Fruit fly (Drosophila melanogaster) whole organism, pupa: Measurements from ENCODE around the gene mop.

Source experiments
- CG14655 ChIP-seq: fragments of 200-800 bp; sonication (Bioruptor generic); optimal IDR thresholded peaks from 3 replicates; lab custom pipeline; 2017; ENCODE audit warnings: mild to moderate bottlenecking, missing biosample characterization, missing genetic modification reagents, missing genetic modification characterization
- CG15710 ChIP-seq: fragments of 200-800 bp; sonication (Bioruptor generic); optimal IDR thresholded peaks from 2 replicates; lab custom pipeline; 2018; ENCODE audit warnings: missing biosample characterization, mild to moderate bottlenecking, missing genetic modification characterization, moderate library complexity
- CG4496 ChIP-seq: fragments of 200-800 bp; sonication (Bioruptor generic); IDR thresholded peaks from 3 replicates; pipeline ENCODE4 v1.3.6; 2022; ENCODE audit warnings: missing biosample characterization, missing genetic modification characterization
- Ets98B ChIP-seq: fragments of 200-800 bp; sonication (Bioruptor generic); IDR thresholded peaks from 2 replicates; pipeline ENCODE4 v1.3.6; 2022; ENCODE audit warnings: missing biosample characterization, missing genetic modification characterization
- Pif1B ChIP-seq: fragments of 200-800 bp; sonication (Bioruptor generic); optimal IDR thresholded peaks from 3 replicates; lab custom pipeline; 2016; ENCODE audit warnings: missing biosample characterization, missing genetic modification characterization
- Snoo ChIP-seq: fragments of 200-800 bp; sonication (Bioruptor generic); optimal IDR thresholded peaks from 3 replicates; lab custom pipeline; 2017; ENCODE audit warnings: missing biosample characterization, mild to moderate bottlenecking, missing genetic modification characterization, inconsistent platforms
- gl ChIP-seq: fragments of 200-800 bp; sonication (Bioruptor generic); optimal IDR thresholded peaks from 2 replicates; lab custom pipeline; 2018; ENCODE audit warnings: missing biosample characterization, mild to moderate bottlenecking, missing genetic modification characterization
- rn ChIP-seq: fragments of 200-800 bp; sonication (Bioruptor generic); IDR thresholded peaks from 2 replicates; pipeline ENCODE4 v1.3.6; 2022; ENCODE audit warnings: missing biosample characterization, missing genetic modification characterization

dm6 chr3L:14803236-14803635, 27.3 kb upstream of the mop start, which contains the start of gene gnu:
- TF ChIP-seq Ets98B, result no peak
- no peak for TF ChIP-seq CG15710 (tag; lab: Kevin White, UChicago)
- TF ChIP-seq CG4496 (GFP tag; lab: Robert Waterston, UW), result no peak
- no peak for TF ChIP-seq CG14655 (GFP tag; lab: Kevin White, UChicago)
- TF ChIP-seq rn (GFP tag; lab: Robert Waterston, UW), result no peak
- TF ChIP-seq Pif1B, result no peak
- no peak for TF ChIP-seq Snoo (tag; lab: Kevin White, UChicago)
- no peak for TF ChIP-seq gl (tag; lab: Kevin White, UChicago)
